Fruit fly (Drosophila melanogaster) whole organism, embryonic: ENCODE data around the gene CG32647.

ENCODE experiments used
- CG10274 ChIP-seq: fragments of 200-800 bp; sonication (Bioruptor generic); optimal IDR thresholded peaks from 3 replicates; lab custom pipeline; 2017; ENCODE audit warnings: missing biosample characterization, mild to moderate bottlenecking, missing genetic modification characterization
- CG10366 ChIP-seq: fragments of 200-800 bp; sonication (Bioruptor generic); IDR thresholded peaks from 2 replicates; pipeline ENCODE4 v1.3.6; 2022; ENCODE audit warnings: missing biosample characterization, missing genetic modification characterization
- CG10979 ChIP-seq: fragments of 200-800 bp; sonication (Bioruptor generic); optimal IDR thresholded peaks from 2 replicates; lab custom pipeline; 2018; ENCODE audit warnings: missing biosample characterization, mild to moderate bottlenecking, missing genetic modification characterization, moderate library complexity
- CG12299 ChIP-seq: fragments of 200-800 bp; sonication (Bioruptor generic); optimal IDR thresholded peaks from 2 replicates; lab custom pipeline; 2018; ENCODE audit warnings: missing biosample characterization, mild to moderate bottlenecking, missing genetic modification characterization
- CG12391 ChIP-seq: fragments of 200-800 bp; sonication (Bioruptor generic); optimal IDR thresholded peaks from 3 replicates; lab custom pipeline; 2018; ENCODE audit warnings: missing biosample characterization, mild to moderate bottlenecking, missing genetic modification characterization, moderate library complexity
- CG15479 ChIP-seq: fragments of 200-800 bp; sonication (Bioruptor generic); optimal IDR thresholded peaks from 3 replicates; lab custom pipeline; 2019; ENCODE audit warnings: missing biosample characterization, mild to moderate bottlenecking, missing genetic modification characterization, moderate library complexity
- CG15601 ChIP-seq: fragments of 200-800 bp; sonication (Bioruptor generic); optimal IDR thresholded peaks from 3 replicates; lab custom pipeline; 2019; ENCODE audit warnings: missing biosample characterization, mild to moderate bottlenecking, missing genetic modification characterization, moderate library complexity
- CG18599 ChIP-seq: fragments of 200-800 bp; sonication (Bioruptor generic); optimal IDR thresholded peaks from 3 replicates; lab custom pipeline; 2017; ENCODE audit warnings: missing biosample characterization, missing genetic modification characterization, mild to moderate bottlenecking, moderate library complexity, missing genetic modification reagents
- CG18619 ChIP-seq: fragments of 200-800 bp; sonication (Bioruptor generic); optimal IDR thresholded peaks from 3 replicates; lab custom pipeline; 2017; ENCODE audit warnings: missing biosample characterization, mild to moderate bottlenecking, missing genetic modification characterization
- CG2712 ChIP-seq: fragments of 200-800 bp; optimal IDR thresholded peaks from 3 replicates; lab custom pipeline; 2019; ENCODE audit warnings: missing biosample characterization, mild to moderate bottlenecking, missing genetic modification characterization, moderate library complexity
- CG30020 ChIP-seq: fragments of 200-800 bp; optimal IDR thresholded peaks from 2 replicates; lab custom pipeline; 2019; ENCODE audit warnings: missing biosample characterization, mild to moderate bottlenecking, missing genetic modification characterization, moderate library complexity
- CG33213 ChIP-seq: fragments of 200-800 bp; sonication (Bioruptor generic); optimal IDR thresholded peaks from 3 replicates; lab custom pipeline; 2016; ENCODE audit warnings: missing biosample characterization, missing genetic modification characterization
- CG33557 ChIP-seq: fragments of 200-800 bp; sonication (Bioruptor generic); optimal IDR thresholded peaks from 2 replicates; lab custom pipeline; 2019; ENCODE audit warnings: missing biosample characterization, mild to moderate bottlenecking, missing genetic modification characterization, moderate library complexity
- CG34422 ChIP-seq: fragments of 200-800 bp; sonication (Bioruptor generic); IDR thresholded peaks from 3 replicates; pipeline ENCODE4 v1.3.6; 2022; ENCODE audit warnings: missing biosample characterization, missing genetic modification characterization
- CG6272 ChIP-seq: fragments of 200-800 bp; sonication (Bioruptor generic); IDR thresholded peaks from 2 replicates; pipeline ENCODE4 v1.3.6; 2022; ENCODE audit warnings: missing biosample characterization, missing genetic modification characterization
- CG7786 ChIP-seq: fragments of 200-800 bp; sonication (Bioruptor generic); optimal IDR thresholded peaks from 2 replicates; lab custom pipeline; 2016; ENCODE audit warnings: missing biosample characterization, missing genetic modification characterization
- CG8089 ChIP-seq: fragments of 200-800 bp; sonication (Bioruptor generic); optimal IDR thresholded peaks from 3 replicates; lab custom pipeline; 2016; ENCODE audit warnings: missing biosample characterization, missing genetic modification characterization
- CHES-1-like ChIP-seq: fragments of 200-800 bp; sonication (Bioruptor generic); optimal IDR thresholded peaks from 2 replicates; lab custom pipeline; 2016; ENCODE audit warnings: missing biosample characterization, missing genetic modification characterization
- D19B ChIP-seq: fragments of 200-800 bp; sonication (Bioruptor generic); optimal IDR thresholded peaks from 2 replicates; lab custom pipeline; 2017; ENCODE audit warnings: missing biosample characterization, mild to moderate bottlenecking, missing genetic modification characterization
- Dbx ChIP-seq: fragments of 200-800 bp; sonication (Bioruptor generic); IDR thresholded peaks from 3 replicates; pipeline ENCODE4 v1.3.6; 2022; ENCODE audit warnings: missing biosample characterization, missing genetic modification characterization
- Fer1 ChIP-seq: fragments of 200-800 bp; sonication (Bioruptor generic); optimal IDR thresholded peaks from 2 replicates; lab custom pipeline; 2017; ENCODE audit warnings: missing biosample characterization, mild to moderate bottlenecking, missing genetic modification characterization
- Fer2 ChIP-seq: fragments of 200-800 bp; sonication (Bioruptor generic); optimal IDR thresholded peaks from 2 replicates; lab custom pipeline; 2018; ENCODE audit warnings: missing biosample characterization, mild to moderate bottlenecking, missing genetic modification characterization, moderate library complexity
- Gug ChIP-seq: fragments of 200-800 bp; sonication (Bioruptor generic); IDR thresholded peaks from 4 replicates; pipeline ENCODE4 v1.3.6; 2022; ENCODE audit warnings: missing biosample characterization, missing genetic modification characterization
- Lim3 ChIP-seq: fragments of 200-800 bp; sonication (Bioruptor generic); IDR thresholded peaks from 2 replicates; pipeline ENCODE4 v1.3.6; 2022; ENCODE audit warnings: missing biosample characterization, missing genetic modification characterization
- NC2β ChIP-seq: fragments of 200-800 bp; sonication (Bioruptor generic); optimal IDR thresholded peaks from 2 replicates; lab custom pipeline; 2016; ENCODE audit warnings: missing biosample characterization, missing genetic modification characterization
- Nf-YB ChIP-seq: fragments of 200-800 bp; sonication (Bioruptor generic); optimal IDR thresholded peaks from 3 replicates; lab custom pipeline; 2019; ENCODE audit warnings: missing biosample characterization, mild to moderate bottlenecking, missing genetic modification characterization, moderate library complexity
- Optix ChIP-seq: fragments of 200-800 bp; sonication (Bioruptor generic); IDR thresholded peaks from 3 replicates; pipeline ENCODE4 v1.3.6; 2022; ENCODE audit warnings: missing biosample characterization, missing genetic modification characterization
- amos ChIP-seq: fragments of 200-800 bp; sonication (Bioruptor generic); IDR thresholded peaks from 2 replicates; pipeline ENCODE4 v1.3.6; 2022; ENCODE audit warnings: missing biosample characterization, missing genetic modification characterization; ENCODE audit not compliant: partially characterized antibody
- ash1 ChIP-seq: fragments of 200-800 bp; sonication (Bioruptor generic); optimal IDR thresholded peaks from 2 replicates; lab custom pipeline; 2018; ENCODE audit warnings: missing biosample characterization, mild to moderate bottlenecking, missing genetic modification characterization
- bsh ChIP-seq, 2 experiments: fragments of 200-800 bp; sonication (Bioruptor generic); optimal IDR thresholded peaks; 2 replicates each; lab custom pipeline; 2017 to 2018; ENCODE audit warnings: mild to moderate bottlenecking in 2 of 2, missing biosample characterization in 2 of 2, missing genetic modification characterization in 2 of 2, moderate library complexity in 1 of 2
- ci ChIP-seq: fragments of 200-800 bp; sonication (Bioruptor generic); IDR thresholded peaks from 3 replicates; pipeline ENCODE4 v1.3.6; 2022; ENCODE audit warnings: missing biosample characterization, missing genetic modification characterization
- crol ChIP-seq: fragments of 200-800 bp; sonication (Bioruptor generic); IDR thresholded peaks from 2 replicates; pipeline ENCODE4 v1.3.6; 2022; ENCODE audit warnings: missing biosample characterization, missing genetic modification characterization
- dmrt99B ChIP-seq: fragments of 200-800 bp; sonication (Bioruptor generic); optimal IDR thresholded peaks from 2 replicates; lab custom pipeline; 2018; ENCODE audit warnings: missing biosample characterization, mild to moderate bottlenecking, missing genetic modification characterization, moderate library complexity
- en ChIP-seq: fragments of 200-800 bp; sonication (Bioruptor generic); optimal IDR thresholded peaks from 2 replicates; lab custom pipeline; 2016; ENCODE audit warnings: missing biosample characterization, missing genetic modification characterization
- inv ChIP-seq: fragments of 200-800 bp; sonication (Bioruptor generic); IDR thresholded peaks from 2 replicates; pipeline ENCODE4 v1.3.6; 2022; ENCODE audit warnings: missing biosample characterization, missing genetic modification characterization; ENCODE audit not compliant: partially characterized antibody
- lbe ChIP-seq: fragments of 200-800 bp; sonication (Bioruptor generic); optimal IDR thresholded peaks from 2 replicates; lab custom pipeline; 2016; ENCODE audit warnings: missing biosample characterization, mild to moderate bottlenecking, missing genetic modification characterization
- maf-S ChIP-seq: fragments of 200-800 bp; sonication (Bioruptor generic); optimal IDR thresholded peaks from 2 replicates; lab custom pipeline; 2016; ENCODE audit warnings: missing biosample characterization, missing genetic modification characterization
- mam ChIP-seq: fragments of 200-800 bp; sonication (Bioruptor generic); optimal IDR thresholded peaks from 3 replicates; lab custom pipeline; 2016; ENCODE audit warnings: missing biosample characterization, missing genetic modification characterization
- p53 ChIP-seq: fragments of 200-800 bp; sonication (Bioruptor generic); optimal IDR thresholded peaks from 2 replicates; lab custom pipeline; 2016; ENCODE audit warnings: missing biosample characterization, missing genetic modification characterization
- peb ChIP-seq: fragments of 200-800 bp; sonication (Bioruptor generic); IDR thresholded peaks from 2 replicates; pipeline ENCODE4 v1.3.6; 2022; ENCODE audit warnings: missing biosample characterization, missing genetic modification characterization
- pros ChIP-seq: fragments of 200-800 bp; sonication (Bioruptor generic); optimal IDR thresholded peaks from 3 replicates; lab custom pipeline; 2019; ENCODE audit warnings: missing biosample characterization, mild to moderate bottlenecking, missing genetic modification characterization, moderate library complexity
- run ChIP-seq: fragments of 200-800 bp; sonication (Bioruptor generic); optimal IDR thresholded peaks from 3 replicates; lab custom pipeline; 2018; ENCODE audit warnings: missing biosample characterization, mild to moderate bottlenecking, missing genetic modification characterization
- sd ChIP-seq: fragments of 200-800 bp; sonication (Bioruptor generic); optimal IDR thresholded peaks from 3 replicates; lab custom pipeline; 2018; ENCODE audit warnings: missing biosample characterization, mild to moderate bottlenecking, missing genetic modification characterization, moderate library complexity
- slp2 ChIP-seq: fragments of 200-800 bp; sonication (Bioruptor generic); optimal IDR thresholded peaks from 2 replicates; lab custom pipeline; 2016; ENCODE audit warnings: missing biosample characterization, missing genetic modification characterization
- ttk ChIP-seq: fragments of 200-800 bp; sonication (Bioruptor generic); IDR thresholded peaks from 2 replicates; pipeline ENCODE4 v2.1.2; 2022; ENCODE audit warnings: missing biosample characterization, missing genetic modification characterization
- tup ChIP-seq: fragments of 200-800 bp; sonication (Bioruptor generic); optimal IDR thresholded peaks from 2 replicates; lab custom pipeline; 2016; ENCODE audit warnings: missing biosample characterization, mild to moderate bottlenecking, missing genetic modification characterization, moderate library complexity
- wor ChIP-seq: fragments of 200-800 bp; sonication (Bioruptor generic); IDR thresholded peaks from 2 replicates; pipeline ENCODE4 v1.3.6; 2022; ENCODE audit warnings: missing biosample characterization, missing genetic modification characterization
- zf30C ChIP-seq: fragments of 200-800 bp; sonication (Bioruptor generic); optimal IDR thresholded peaks from 3 replicates; lab custom pipeline; 2018; ENCODE audit warnings: missing biosample characterization, mild to moderate bottlenecking, missing genetic modification characterization
- zfh2 ChIP-seq: fragments of 200-800 bp; sonication (Bioruptor generic); optimal IDR thresholded peaks from 2 replicates; lab custom pipeline; 2016; ENCODE audit warnings: missing biosample characterization, missing genetic modification characterization

CG32647 gene

dm6 chrX:12750928-12751631 is 33.7 kb downstream of the CG32647 start (continued):
- TF ChIP-seq amos (GFP tag; lab: Robert Waterston, UW) (0 out of 2 replicates have a peak, but pooled peaks have one; percentile 26), CG15601 (tag; lab: Kevin White, UChicago) (peak; percentile 98), CG2712 (tag; lab: Kevin White, UChicago) (peak; percentile 100), tup (GFP tag; lab: Kevin White, UChicago) (peak; percentile 99), ash1 (GFP tag; lab: Kevin White, UChicago) (peak; percentile 88), wor (peak; percentile 100), run (peak; percentile 100), CG6272 (GFP tag; lab: Robert Waterston, UW) (peak; percentile 99), CG34422 (peak; percentile 100), Fer1 (GFP tag; lab: Kevin White, UChicago) (peak; percentile 100), CHES-1-like (peak; percentile 100), CG12391 (tag; lab: Kevin White, UChicago) (peak; percentile 100), ttk (peak; percentile 99), CG12299 (tag; lab: Kevin White, UChicago) (peak; percentile 100), p53 (peak; percentile 99), CG10979 (tag; lab: Kevin White, UChicago) (peak; percentile 99), en (peak; percentile 99), mam (peak; percentile 100), CG15479 (GFP tag; lab: Kevin White, UChicago) (peak; percentile 95), dmrt99B (peak; percentile 100), maf-S (GFP tag; lab: Kevin White, UChicago) (peak; percentile 100), CG8089 (GFP tag; lab: Kevin White, UChicago) (peak; percentile 99), CG33557 (GFP tag; lab: Kevin White, UChicago) (peak; percentile 99), D19B (GFP tag; lab: Kevin White, UChicago) (peak; percentile 99), CG10274 (peak; percentile 97), Gug (GFP tag; lab: Robert Waterston, UW) (peak; percentile 99), peb (GFP tag; lab: Robert Waterston, UW) (peak; percentile 99), Nf-YB (GFP tag; lab: Kevin White, UChicago) (peak; percentile 93), Lim3 (peak; percentile 98), slp2 (GFP tag; lab: Kevin White, UChicago) (peak; percentile 100), Dbx (GFP tag; lab: Robert Waterston, UW) (peak; percentile 100), CG18599 (GFP tag; lab: Kevin White, UChicago) (peak; percentile 100), pros (GFP tag; lab: Kevin White, UChicago) (no peak), Fer2 (tag; lab: Kevin White, UChicago) (peak; percentile 99), inv (GFP tag; lab: Robert Waterston, UW) (peak; percentile 49; the same call in 1 of the 2 replicates), bsh (GFP tag; optimal IDR thresholded peaks at IDR 0.05; lab: Kevin White, UChicago) (peak; percentile 99 to 100), NC2β (GFP tag; lab: Kevin White, UChicago) (peak; percentile 99), sd (peak; percentile 99), CG30020 (peak; percentile 92), lbe (GFP tag; lab: Kevin White, UChicago) (peak; percentile 97), Optix (GFP tag; lab: Robert Waterston, UW) (peak; percentile 98), CG10366 (GFP tag; lab: Robert Waterston, UW) (peak; percentile 99), CG18619 (peak; percentile 100), CG33213 (GFP tag; lab: Kevin White, UChicago) (peak; percentile 100), crol (GFP tag; lab: Robert Waterston, UW) (peak; percentile 74), zf30C (GFP tag; lab: Kevin White, UChicago) (peak; percentile 50), ci (GFP tag; lab: Robert Waterston, UW) (peak; percentile 98), zfh2 (peak; percentile 100), CG7786 (GFP tag; lab: Kevin White, UChicago) (peak; percentile 100)
